In the genomic region with DNA sequence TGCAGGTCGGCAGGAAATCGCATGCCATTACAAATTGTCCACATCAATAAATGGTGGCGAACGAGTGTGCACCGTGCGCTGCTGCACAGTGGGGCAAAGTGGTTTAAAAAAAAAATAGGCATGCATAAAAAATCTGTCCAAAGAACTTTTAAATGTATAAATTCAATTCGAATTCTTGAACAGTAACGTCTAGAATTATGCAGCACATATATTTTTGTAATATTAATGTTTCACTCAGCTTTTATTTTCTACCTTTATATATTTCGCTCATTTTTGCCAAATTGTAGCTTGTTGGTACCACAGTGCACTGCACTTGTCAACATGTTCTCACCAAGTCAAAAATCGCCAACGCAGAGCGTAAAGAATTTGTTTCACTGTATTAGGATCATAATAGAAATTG, we compare ENCODE assay signal across 4 fruit fly cellular contexts.
TF ChIP-seq lines count a peak whose summit lies in the region.

No protein-coding gene starts in this region.

- no peak for TF ChIP-seq CTCF in whole organism, embryonic (GFP tag; optimal IDR thresholded peaks at IDR 0.05; lab: Kevin White, UChicago)

TF ChIP-seq in whole organism, embryonic, 481 proteins besides CTCF, POLR2A, EP300 and RAD21 (continues in another document):
- TF ChIP-seq Optix (GFP tag; IDR thresholded peaks at IDR 0.05; lab: Robert Waterston, UW): 0 out of 3 replicates have a peak, but pooled peaks have one; percentile 16
- TF ChIP-seq chif (GFP tag; optimal IDR thresholded peaks at IDR 0.05; lab: Kevin White, UChicago): peak in 1 of 2 experiments; percentile 34
- 0 out of 2 replicates have a peak, but pooled peaks have one; percentile 6 for TF ChIP-seq ssp (GFP tag; IDR thresholded peaks at IDR 0.05; lab: Robert Waterston, UW)
- peak; percentile 5 for TF ChIP-seq nmo (GFP tag; optimal IDR thresholded peaks at IDR 0.05; lab: Kevin White, UChicago)
- peak; percentile 35 for TF ChIP-seq CG15696 (tag; optimal IDR thresholded peaks at IDR 0.05; lab: Kevin White, UChicago)
- TF ChIP-seq CG18262 (tag; optimal IDR thresholded peaks at IDR 0.05; lab: Kevin White, UChicago): peak; percentile 31
- no peak for TF ChIP-seq CG11723 (GFP tag; optimal IDR thresholded peaks at IDR 0.05; lab: Kevin White, UChicago)
- TF ChIP-seq lola (GFP tag; optimal IDR thresholded peaks at IDR 0.05; lab: Kevin White, UChicago): peak in 1 of 3 experiments; percentile 30
- no peak for TF ChIP-seq Dfd (GFP tag; optimal IDR thresholded peaks at IDR 0.05; lab: Kevin White, UChicago)
- no peak for TF ChIP-seq sr (GFP tag; IDR thresholded peaks at IDR 0.05; lab: Robert Waterston, UW)
- TF ChIP-seq CG2712 (tag; optimal IDR thresholded peaks at IDR 0.05; lab: Kevin White, UChicago): peak; percentile 18
- TF ChIP-seq dmrt11E (tag; optimal IDR thresholded peaks at IDR 0.05; lab: Kevin White, UChicago): peak; percentile 34
- peak in 1 of 2 experiments; percentile 24 for TF ChIP-seq bsh (GFP tag; optimal IDR thresholded peaks at IDR 0.05; lab: Kevin White, UChicago)
- peak; percentile 92 for TF ChIP-seq Ets65A (GFP tag; lab: Kevin White, UChicago)
- TF ChIP-seq CG4404 (GFP tag; IDR thresholded peaks at IDR 0.05; lab: Robert Waterston, UW): 0 out of 2 replicates have a peak, but pooled peaks have one; percentile 25
- peak; percentile 26 for TF ChIP-seq Elba2 (GFP tag; optimal IDR thresholded peaks at IDR 0.05; lab: Kevin White, UChicago)
- peak; percentile 13; the same call in 1 of the 2 replicates for TF ChIP-seq lmd (GFP tag; IDR thresholded peaks at IDR 0.05; lab: Robert Waterston, UW)
- no peak for TF ChIP-seq CG13424 (tag; optimal IDR thresholded peaks at IDR 0.05; lab: Kevin White, UChicago)
- TF ChIP-seq Drgx (GFP tag; IDR thresholded peaks at IDR 0.05; lab: Robert Waterston, UW): peak; percentile 39
- no peak for TF ChIP-seq CG4854 (GFP tag; optimal IDR thresholded peaks at IDR 0.05; lab: Kevin White, UChicago)

TF ChIP-seq in whole organism, prepupa, 60 proteins besides CTCF, POLR2A, EP300 and RAD21 (continues in another document):
- TF ChIP-seq CG16779 (tag; optimal IDR thresholded peaks at IDR 0.05; lab: Kevin White, UChicago): no peak
- TF ChIP-seq Blimp-1 (GFP tag; optimal IDR thresholded peaks at IDR 0.05; lab: Kevin White, UChicago): no peak
- TF ChIP-seq esn (GFP tag; optimal IDR thresholded peaks at IDR 0.05; lab: Kevin White, UChicago): peak; percentile 51
- peak; percentile 20 for TF ChIP-seq vri (GFP tag; optimal IDR thresholded peaks at IDR 0.05; lab: Kevin White, UChicago)
- peak; percentile 51 for TF ChIP-seq Eip75B (GFP tag; optimal IDR thresholded peaks at IDR 0.05; lab: Kevin White, UChicago)
- TF ChIP-seq acj6 (GFP tag; optimal IDR thresholded peaks at IDR 0.05; lab: Kevin White, UChicago): peak; percentile 45
- peak; percentile 25 for TF ChIP-seq CG6792 (GFP tag; optimal IDR thresholded peaks at IDR 0.05; lab: Kevin White, UChicago)
- peak; percentile 27 for TF ChIP-seq CG10669 (GFP tag; optimal IDR thresholded peaks at IDR 0.05; lab: Kevin White, UChicago)
- TF ChIP-seq CG8632 (GFP tag; optimal IDR thresholded peaks at IDR 0.05; lab: Kevin White, UChicago): peak; percentile 21
- no peak for TF ChIP-seq CG8319 (GFP tag; optimal IDR thresholded peaks at IDR 0.05; lab: Kevin White, UChicago)
- peak; percentile 47 for TF ChIP-seq topi (GFP tag; optimal IDR thresholded peaks at IDR 0.05; lab: Kevin White, UChicago)
- no peak for TF ChIP-seq dac (GFP tag; optimal IDR thresholded peaks at IDR 0.05; lab: Kevin White, UChicago)
- TF ChIP-seq CG31627 (GFP tag; optimal IDR thresholded peaks at IDR 0.05; lab: Kevin White, UChicago): peak; percentile 27
- TF ChIP-seq ss (GFP tag; optimal IDR thresholded peaks at IDR 0.05; lab: Kevin White, UChicago): no peak
- peak; percentile 46; the same call in 1 of the 2 replicates for TF ChIP-seq CG15336 (GFP tag; IDR thresholded peaks at IDR 0.05; lab: Robert Waterston, UW)
- TF ChIP-seq Sox102F (GFP tag; optimal IDR thresholded peaks at IDR 0.05; lab: Kevin White, UChicago): peak; percentile 50
- peak; percentile 2 for TF ChIP-seq CG6808 (GFP tag; optimal IDR thresholded peaks at IDR 0.05; lab: Kevin White, UChicago)
- TF ChIP-seq CG10631 (GFP tag; optimal IDR thresholded peaks at IDR 0.05; lab: Kevin White, UChicago): peak; percentile 45
- peak; percentile 46 for TF ChIP-seq achi (GFP tag; optimal IDR thresholded peaks at IDR 0.05; lab: Kevin White, UChicago)
- TF ChIP-seq fd85E (GFP tag; optimal IDR thresholded peaks at IDR 0.05; lab: Kevin White, UChicago): no peak
- peak; percentile 50 for TF ChIP-seq Hr39 (GFP tag; optimal IDR thresholded peaks at IDR 0.05; lab: Kevin White, UChicago)
- TF ChIP-seq net (GFP tag; optimal IDR thresholded peaks at IDR 0.05; lab: Kevin White, UChicago): peak; percentile 22

TF ChIP-seq in whole organism, pupa, 21 proteins besides CTCF, POLR2A, EP300 and RAD21:
- TF ChIP-seq CG8301 (tag; optimal IDR thresholded peaks at IDR 0.05; lab: Kevin White, UChicago) (peak; percentile 15), CG12605 (GFP tag; IDR thresholded peaks at IDR 0.05; lab: Robert Waterston, UW) (no peak), Pif1A (GFP tag; optimal IDR thresholded peaks at IDR 0.05; lab: Kevin White, UChicago) (peak; percentile 22), Snoo (tag; optimal IDR thresholded peaks at IDR 0.05; lab: Kevin White, UChicago) (no peak), Ets98B (GFP tag; IDR thresholded peaks at IDR 0.05; lab: Robert Waterston, UW) (0 out of 2 replicates have a peak, but pooled peaks have one; percentile 24), CG9948 (tag; optimal IDR thresholded peaks at IDR 0.05; lab: Kevin White, UChicago) (peak; percentile 43), Pif1B (GFP tag; optimal IDR thresholded peaks at IDR 0.05; lab: Kevin White, UChicago) (peak; percentile 20), gl (tag; optimal IDR thresholded peaks at IDR 0.05; lab: Kevin White, UChicago) (no peak), EcR (GFP tag; optimal IDR thresholded peaks at IDR 0.05; lab: Kevin White, UChicago) (no peak), CG8159 (tag; optimal IDR thresholded peaks at IDR 0.05; lab: Kevin White, UChicago) (peak; percentile 36), CG32121 (GFP tag; IDR thresholded peaks at IDR 0.05; lab: Robert Waterston, UW) (0 out of 2 replicates have a peak, but pooled peaks have one; percentile 9), CG4496 (GFP tag; IDR thresholded peaks at IDR 0.05; lab: Robert Waterston, UW) (peak; percentile 35; the same call in 1 of the 3 replicates), CG10348 (GFP tag; IDR thresholded peaks at IDR 0.05; lab: Robert Waterston, UW) (no peak), CG34367 (tag; optimal IDR thresholded peaks at IDR 0.05; lab: Kevin White, UChicago) (no peak), CG17806 (tag; optimal IDR thresholded peaks at IDR 0.05; lab: Kevin White, UChicago) (peak; percentile 42), CG14655 (GFP tag; optimal IDR thresholded peaks at IDR 0.05; lab: Kevin White, UChicago) (peak; percentile 39), CG15710 (tag; optimal IDR thresholded peaks at IDR 0.05; lab: Kevin White, UChicago) (peak; percentile 16), CG13204 (GFP tag; optimal IDR thresholded peaks at IDR 0.05; lab: Kevin White, UChicago) (no peak)
TF ChIP-seq in whole organism, pupa: peak in this region for 11.

TF ChIP-seq in whole organism, wandering third instar larva, 38 proteins besides CTCF, POLR2A, EP300 and RAD21:
- TF ChIP-seq rgr (GFP tag; optimal IDR thresholded peaks at IDR 0.05; lab: Kevin White, UChicago) (peak; percentile 40), N (GFP tag; optimal IDR thresholded peaks at IDR 0.05; lab: Kevin White, UChicago) (no peak), Hr78 (GFP tag; optimal IDR thresholded peaks at IDR 0.05; lab: Kevin White, UChicago) (no peak), Hr83 (GFP tag; optimal IDR thresholded peaks at IDR 0.05; lab: Kevin White, UChicago; ENCODE audit: poor library complexity, severe bottlenecking) (no peak), Abd-B (GFP tag; optimal IDR thresholded peaks at IDR 0.05; lab: Kevin White, UChicago) (no peak), Dfd (GFP tag; optimal IDR thresholded peaks at IDR 0.05; lab: Kevin White, UChicago) (no peak), CG9705 (GFP tag; optimal IDR thresholded peaks at IDR 0.05; lab: Kevin White, UChicago) (no peak), OdsH (GFP tag; optimal IDR thresholded peaks at IDR 0.05; lab: Kevin White, UChicago) (peak; percentile 16), CrebA (GFP tag; optimal IDR thresholded peaks at IDR 0.05; lab: Kevin White, UChicago; ENCODE audit: borderline replicate concordance) (no peak), psq (GFP tag; optimal IDR thresholded peaks at IDR 0.05; lab: Kevin White, UChicago) (peak; percentile 8), fru (GFP tag; optimal IDR thresholded peaks at IDR 0.05; lab: Kevin White, UChicago) (peak; percentile 16), jim (GFP tag; optimal IDR thresholded peaks at IDR 0.05; lab: Kevin White, UChicago) (no peak), woc (GFP tag; optimal IDR thresholded peaks at IDR 0.05; lab: Kevin White, UChicago) (no peak), brk (GFP tag; optimal IDR thresholded peaks at IDR 0.05; lab: Kevin White, UChicago) (no peak), HLH106 (tag; optimal IDR thresholded peaks at IDR 0.05; lab: Kevin White, UChicago) (peak; percentile 18), Mio (GFP tag; optimal IDR thresholded peaks at IDR 0.05; lab: Kevin White, UChicago) (no peak), Jra (GFP tag; optimal IDR thresholded peaks at IDR 0.05; lab: Kevin White, UChicago) (no peak), dmrt93B (GFP tag; optimal IDR thresholded peaks at IDR 0.05; lab: Kevin White, UChicago) (no peak), dsf (GFP tag; optimal IDR thresholded peaks at IDR 0.05; lab: Kevin White, UChicago; ENCODE audit: borderline replicate concordance) (no peak), br (GFP tag; optimal IDR thresholded peaks at IDR 0.05; lab: Kevin White, UChicago) (no peak), h (GFP tag; optimal IDR thresholded peaks at IDR 0.05; lab: Kevin White, UChicago) (peak; percentile 27), Myc (optimal IDR thresholded peaks at IDR 0.05; lab: Kevin White, UChicago) (no peak), Dif (GFP tag; optimal IDR thresholded peaks at IDR 0.05; lab: Kevin White, UChicago; ENCODE audit: partially characterized antibody) (no peak), sv (GFP tag; optimal IDR thresholded peaks at IDR 0.05; lab: Kevin White, UChicago) (no peak), foxo (GFP tag; optimal IDR thresholded peaks at IDR 0.05; lab: Kevin White, UChicago) (peak in 1 of 2 experiments; percentile 22), ey (GFP tag; optimal IDR thresholded peaks at IDR 0.05; lab: Kevin White, UChicago) (no peak)
